Worm (Caenorhabditis elegans) whole organism, young adult: Measurements from ENCODE around the gene W08G11.3.
A peak's percentile ranks its signal among the peaks of the same experiment; 100 is the strongest.

Source experiments
- B0019.2 ChIP-seq: fragments of 200-800 bp; sonication (Bioruptor generic); conservative IDR thresholded peaks from 2 replicates; pipeline ENCODE4 v1.3.6; 2022; ENCODE audit warnings: missing genetic modification reagents, missing genetic modification characterization, missing compliant biosample characterization
- B0035.1 ChIP-seq: sonication (generic microtip); optimal IDR thresholded peaks from 2 replicates; lab custom pipeline; 2016; ENCODE audit warnings: missing genetic modification characterization, mild to moderate bottlenecking, missing compliant biosample characterization, missing genotype, missing genetic modification reagents
- C06A6.2 ChIP-seq: fragments of 200-800 bp; sonication (Bioruptor generic); conservative IDR thresholded peaks from 2 replicates; pipeline ENCODE4 v1.3.6; 2022; ENCODE audit warnings: missing genetic modification characterization, missing compliant biosample characterization
- F22D6.2 ChIP-seq: sonication (generic microtip); optimal IDR thresholded peaks from 2 replicates; lab custom pipeline; 2016; ENCODE audit warnings: mild to moderate bottlenecking, missing genetic modification characterization, missing compliant biosample characterization
- F23B12.7 ChIP-seq: sonication (generic microtip); optimal IDR thresholded peaks from 2 replicates; lab custom pipeline; 2017; ENCODE audit warnings: missing genetic modification characterization, mild to moderate bottlenecking, missing compliant biosample characterization, antibody characterized with exemption, moderate library complexity; ENCODE audit not compliant: insufficient read depth
- F33H1.4 ChIP-seq: fragments of 200-800 bp; sonication (Bioruptor generic); IDR thresholded peaks from 2 replicates; pipeline ENCODE4 v1.3.6; 2022; ENCODE audit warnings: missing genetic modification reagents, missing genetic modification characterization, missing compliant biosample characterization
- F49E8.2 ChIP-seq: sonication (generic microtip); optimal IDR thresholded peaks from 3 replicates; lab custom pipeline; 2017; ENCODE audit warnings: missing genetic modification characterization, mild to moderate bottlenecking, missing compliant biosample characterization, antibody characterized with exemption, moderate library complexity; ENCODE audit not compliant: insufficient read depth
- F57C9.4 ChIP-seq: sonication (generic microtip); optimal IDR thresholded peaks from 2 replicates; lab custom pipeline; 2017; ENCODE audit warnings: mild to moderate bottlenecking, missing genetic modification characterization, missing compliant biosample characterization
- T26A5.8 ChIP-seq: sonication (generic microtip); optimal IDR thresholded peaks from 2 replicates; lab custom pipeline; 2016; ENCODE audit warnings: missing genetic modification characterization, missing compliant biosample characterization
- Y53F4B.3 ChIP-seq: fragments of 200-800 bp; sonication (Bioruptor generic); IDR thresholded peaks from 2 replicates; pipeline ENCODE4 v1.3.6; 2022; ENCODE audit warnings: missing genetic modification reagents, missing genetic modification characterization, missing compliant biosample characterization
- Y53G8AR.9 ChIP-seq: fragments of 200-800 bp; sonication (Bioruptor generic); conservative IDR thresholded peaks from 2 replicates; pipeline ENCODE4 v1.3.6; 2022; ENCODE audit warnings: missing genetic modification reagents, missing genetic modification characterization, missing compliant biosample characterization
- Y56A3A.18 ChIP-seq: fragments of 200-800 bp; sonication (Bioruptor generic); IDR thresholded peaks from 2 replicates; pipeline ENCODE4 v1.3.6; 2022; ENCODE audit warnings: missing genetic modification reagents, missing genetic modification characterization, missing compliant biosample characterization
- Y95B8A.8 ChIP-seq: fragments of 200-800 bp; sonication (Bioruptor generic); IDR thresholded peaks from 2 replicates; pipeline ENCODE4 v1.3.6; 2022; ENCODE audit warnings: missing genetic modification reagents, missing genetic modification characterization, missing compliant biosample characterization
- akir-1 ChIP-seq: fragments of 200-800 bp; sonication (Bioruptor generic); optimal IDR thresholded peaks from 2 replicates; lab custom pipeline; 2018; ENCODE audit warnings: mild to moderate bottlenecking, missing genetic modification characterization, moderate library complexity, missing compliant biosample characterization
- aptf-3 ChIP-seq: fragments of 200-800 bp; sonication (Bioruptor generic); IDR thresholded peaks from 2 replicates; pipeline ENCODE4 v1.3.6; 2022; ENCODE audit warnings: missing genetic modification characterization, missing compliant biosample characterization
- athp-1 ChIP-seq: sonication (generic microtip); optimal IDR thresholded peaks from 2 replicates; lab custom pipeline; 2017; ENCODE audit warnings: mild to moderate bottlenecking, missing genetic modification characterization, missing compliant biosample characterization
- attf-6 ChIP-seq: fragments of 200-800 bp; sonication (Bioruptor generic); IDR thresholded peaks from 2 replicates; pipeline ENCODE4 v1.3.6; 2022; ENCODE audit warnings: missing genetic modification reagents, missing genetic modification characterization, missing compliant biosample characterization
- bed-1 ChIP-seq: fragments of 200-800 bp; sonication (Bioruptor generic); IDR thresholded peaks from 2 replicates; pipeline ENCODE4 v1.3.6; 2022; ENCODE audit warnings: missing genetic modification reagents, missing genetic modification characterization, missing compliant biosample characterization
- bed-2 ChIP-seq: fragments of 200-800 bp; sonication (Bioruptor generic); IDR thresholded peaks from 2 replicates; pipeline ENCODE4 v1.3.6; 2022; ENCODE audit warnings: missing genetic modification reagents, missing genetic modification characterization, missing compliant biosample characterization
- ccch-3 ChIP-seq: fragments of 200-800 bp; sonication (Bioruptor generic); optimal IDR thresholded peaks from 2 replicates; lab custom pipeline; 2018; ENCODE audit warnings: mild to moderate bottlenecking, missing genetic modification characterization, missing compliant biosample characterization
- cebp-1 ChIP-seq, 2 experiments: fragments of 200-800 bp in 1 of 2; sonication (Bioruptor generic) in 1 of 2; sonication (generic microtip) in 1 of 2; IDR thresholded peaks in 1 of 2; optimal IDR thresholded peaks in 1 of 2; 2 replicates each; pipeline versions ENCODE4 v1.3.6 to Lab custom; 2017 to 2022; ENCODE audit warnings: missing compliant biosample characterization in 2 of 2, missing genetic modification characterization in 2 of 2, mild to moderate bottlenecking in 1 of 2, missing genetic modification reagents in 1 of 2, moderate library complexity in 1 of 2
- ceh-100 ChIP-seq: fragments of 200-800 bp; sonication (Bioruptor generic); IDR thresholded peaks from 2 replicates; pipeline ENCODE4 v1.3.6; 2022; ENCODE audit warnings: missing genetic modification reagents, missing genetic modification characterization, missing compliant biosample characterization
- ceh-27 ChIP-seq: fragments of 200-800 bp; sonication (Bioruptor generic); optimal IDR thresholded peaks from 2 replicates; lab custom pipeline; 2018; ENCODE audit warnings: mild to moderate bottlenecking, missing genetic modification characterization, moderate library complexity, missing compliant biosample characterization
- ceh-40 ChIP-seq: fragments of 200-800 bp; sonication (Bioruptor generic); IDR thresholded peaks from 2 replicates; pipeline ENCODE4 v1.3.6; 2022; ENCODE audit warnings: missing genetic modification characterization, missing compliant biosample characterization
- ceh-79 ChIP-seq: sonication (generic microtip); optimal IDR thresholded peaks from 2 replicates; lab custom pipeline; 2017; ENCODE audit warnings: mild to moderate bottlenecking, missing genetic modification characterization, missing compliant biosample characterization
- ets-4 ChIP-seq: fragments of 200-800 bp; sonication (Bioruptor generic); optimal IDR thresholded peaks from 2 replicates; lab custom pipeline; 2018; ENCODE audit warnings: mild to moderate bottlenecking, missing genetic modification characterization, missing compliant biosample characterization
- fkh-3 ChIP-seq: sonication (generic microtip); optimal IDR thresholded peaks from 2 replicates; lab custom pipeline; 2016; ENCODE audit warnings: mild to moderate bottlenecking, missing genetic modification characterization, missing compliant biosample characterization
- him-1 ChIP-seq: sonication (generic microtip); optimal IDR thresholded peaks from 2 replicates; lab custom pipeline; 2016; ENCODE audit warnings: missing genotype, missing genetic modification reagents, missing genetic modification characterization, missing compliant biosample characterization
- hsf-1 ChIP-seq: fragments of 200-800 bp; sonication (Bioruptor generic); IDR thresholded peaks from 2 replicates; pipeline ENCODE4 v1.3.6; 2022; ENCODE audit warnings: missing genetic modification reagents, missing genetic modification characterization, missing compliant biosample characterization
- lsy-27 ChIP-seq: sonication (generic microtip); optimal IDR thresholded peaks from 2 replicates; lab custom pipeline; 2017; ENCODE audit warnings: missing genetic modification characterization, mild to moderate bottlenecking, missing compliant biosample characterization, antibody characterized with exemption, missing genotype, borderline replicate concordance; ENCODE audit not compliant: insufficient read depth
- madf-10 ChIP-seq: sonication (generic microtip); optimal IDR thresholded peaks from 2 replicates; lab custom pipeline; 2016; ENCODE audit warnings: mild to moderate bottlenecking, missing genetic modification characterization, missing compliant biosample characterization
- mel-28 ChIP-seq: sonication (generic microtip); optimal IDR thresholded peaks from 2 replicates; lab custom pipeline; 2016; ENCODE audit warnings: borderline replicate concordance, mild to moderate bottlenecking, missing genetic modification characterization, missing compliant biosample characterization
- mxl-1 ChIP-seq: sonication (generic microtip); optimal IDR thresholded peaks from 2 replicates; lab custom pipeline; 2016; ENCODE audit warnings: missing genetic modification characterization, missing compliant biosample characterization
- nfya-1 ChIP-seq: sonication (generic microtip); optimal IDR thresholded peaks from 2 replicates; lab custom pipeline; 2017; ENCODE audit warnings: antibody characterized with exemption, missing compliant biosample characterization, missing genetic modification characterization, borderline replicate concordance; ENCODE audit not compliant: insufficient read depth
- nfya-2 ChIP-seq: fragments of 200-800 bp; sonication (Bioruptor generic); IDR thresholded peaks from 2 replicates; pipeline ENCODE4 v1.3.6; 2022; ENCODE audit warnings: missing genetic modification reagents, missing genetic modification characterization, missing compliant biosample characterization
- nhr-120 ChIP-seq: fragments of 200-800 bp; sonication (Bioruptor generic); IDR thresholded peaks from 2 replicates; pipeline ENCODE4 v1.3.6; 2022; ENCODE audit warnings: missing genetic modification characterization, missing compliant biosample characterization
- nhr-27 ChIP-seq: fragments of 200-800 bp; sonication (Bioruptor generic); optimal IDR thresholded peaks from 2 replicates; lab custom pipeline; 2018; ENCODE audit warnings: mild to moderate bottlenecking, missing genetic modification characterization, moderate library complexity, missing compliant biosample characterization
- nhr-80 ChIP-seq: sonication (generic microtip); optimal IDR thresholded peaks from 2 replicates; lab custom pipeline; 2016; ENCODE audit warnings: missing genetic modification characterization, missing compliant biosample characterization
- pha-4 ChIP-seq: fragments of 150-350 bp; sonication (generic microtip); optimal IDR thresholded peaks from 2 replicates; lab custom pipeline; 2014; ENCODE audit warnings: missing biosample characterization, missing genetic modification reagents, missing genetic modification characterization
- rcor-1 ChIP-seq: fragments of 200-800 bp; sonication (Bioruptor generic); IDR thresholded peaks from 2 replicates; pipeline ENCODE4 v1.3.6; 2022; ENCODE audit warnings: missing genetic modification reagents, missing genetic modification characterization, missing compliant biosample characterization
- repo-1 ChIP-seq: sonication (generic microtip); optimal IDR thresholded peaks from 2 replicates; lab custom pipeline; 2017; ENCODE audit warnings: mild to moderate bottlenecking, missing genetic modification characterization, missing compliant biosample characterization
- sea-2 ChIP-seq: fragments of 200-800 bp; sonication (Bioruptor generic); IDR thresholded peaks from 2 replicates; pipeline ENCODE4 v1.3.6; 2022; ENCODE audit warnings: missing genetic modification characterization, missing compliant biosample characterization
- unc-130 ChIP-seq: sonication (generic microtip); optimal IDR thresholded peaks from 2 replicates; lab custom pipeline; 2016; ENCODE audit warnings: missing genetic modification reagents, missing genetic modification characterization, missing compliant biosample characterization
- unc-62 ChIP-seq: fragments of 150-350 bp; optimal IDR thresholded peaks from 2 replicates; lab custom pipeline; 2014; ENCODE audit warnings: missing biosample characterization, missing genetic modification reagents, missing genetic modification characterization
- xnd-1 ChIP-seq: sonication (generic microtip); optimal IDR thresholded peaks from 2 replicates; lab custom pipeline; 2016; ENCODE audit warnings: missing genotype, missing genetic modification reagents, missing genetic modification characterization, missing compliant biosample characterization
- zim-3 ChIP-seq: sonication (generic microtip); optimal IDR thresholded peaks from 2 replicates; lab custom pipeline; 2017; ENCODE audit warnings: mild to moderate bottlenecking, missing genetic modification characterization, moderate library complexity, missing compliant biosample characterization
- ztf-22 ChIP-seq: fragments of 200-800 bp; sonication (Bioruptor generic); optimal IDR thresholded peaks from 2 replicates; lab custom pipeline; 2018; ENCODE audit warnings: mild to moderate bottlenecking, missing genetic modification characterization, moderate library complexity, missing compliant biosample characterization
- ztf-6 ChIP-seq: fragments of 200-800 bp; sonication (Bioruptor generic); IDR thresholded peaks from 2 replicates; pipeline ENCODE4 v1.3.6; 2022; ENCODE audit warnings: missing genetic modification reagents, missing genetic modification characterization, missing compliant biosample characterization

Gene W08G11.3

ce11 chrV:16355941-16356340 is 11.5 kb upstream of the W08G11.3 start (continued):
- TF ChIP-seq lsy-27 (tag; lab: Kevin White, UChicago): no peak
- TF ChIP-seq athp-1 (tag; lab: Kevin White, UChicago): peak; percentile 83
- no peak for TF ChIP-seq F23B12.7 (tag; lab: Kevin White, UChicago)
- peak; percentile 82 for TF ChIP-seq ceh-27
- no peak for TF ChIP-seq him-1 (tag; lab: Kevin White, UChicago)
- TF ChIP-seq ztf-6 (GFP tag; lab: Robert Waterston, UW): 0 out of 2 replicates have a peak, but pooled peaks have one; percentile 12
- no peak for TF ChIP-seq ceh-40 (GFP tag; lab: Robert Waterston, UW)
- TF ChIP-seq unc-130 (GFP tag; lab: Kevin White, UChicago): no peak
- TF ChIP-seq unc-62: no peak
- TF ChIP-seq xnd-1 (tag; lab: Kevin White, UChicago): no peak
- TF ChIP-seq sea-2 (GFP tag; lab: Robert Waterston, UW): no peak
- TF ChIP-seq mxl-1: no peak
- TF ChIP-seq bed-1 (GFP tag; lab: Robert Waterston, UW): no peak
- peak; percentile 58 for TF ChIP-seq zim-3 (tag; lab: Kevin White, UChicago)
- peak; percentile 67 for TF ChIP-seq repo-1 (tag; lab: Kevin White, UChicago)
- no peak for TF ChIP-seq T26A5.8 (tag; lab: Kevin White, UChicago)
- TF ChIP-seq ets-4 (GFP tag; lab: Kevin White, UChicago): peak; percentile 72
- no peak for TF ChIP-seq fkh-3 (tag; lab: Kevin White, UChicago)
- peak; percentile 28 for TF ChIP-seq B0035.1 (tag; lab: Kevin White, UChicago)
- no peak for TF ChIP-seq aptf-3 (GFP tag; lab: Robert Waterston, UW)
- 0 out of 2 replicates have a peak, but pooled peaks have one; percentile 9 for TF ChIP-seq ceh-100 (GFP tag; lab: Robert Waterston, UW)
- peak; percentile 14 for TF ChIP-seq nhr-27
- TF ChIP-seq nhr-120 (GFP tag; lab: Robert Waterston, UW): no peak
- TF ChIP-seq F49E8.2 (tag; lab: Kevin White, UChicago): no peak
- TF ChIP-seq Y56A3A.18 (GFP tag; lab: Robert Waterston, UW): peak; percentile 86
- TF ChIP-seq nhr-80 (tag; lab: Kevin White, UChicago): peak; percentile 82
- peak; percentile 81 for TF ChIP-seq C06A6.2 (GFP tag; lab: Robert Waterston, UW)
- TF ChIP-seq pha-4 (tag; lab: Kevin White, UChicago): no peak
- TF ChIP-seq attf-6 (GFP tag; lab: Robert Waterston, UW): peak; percentile 73
- TF ChIP-seq nfya-2 (GFP tag; lab: Robert Waterston, UW): no peak
- TF ChIP-seq Y53G8AR.9 (GFP tag; lab: Robert Waterston, UW): peak; percentile 81
- TF ChIP-seq Y53F4B.3: no peak
- TF ChIP-seq nfya-1 (tag; lab: Kevin White, UChicago): no peak
- no peak for TF ChIP-seq ccch-3 (GFP tag; lab: Kevin White, UChicago)
- 0 out of 2 replicates have a peak, but pooled peaks have one; percentile 36 for TF ChIP-seq bed-2 (GFP tag; lab: Robert Waterston, UW)
- peak; percentile 84 for TF ChIP-seq ztf-22 (GFP tag; lab: Kevin White, UChicago)
- TF ChIP-seq F57C9.4 (tag; lab: Kevin White, UChicago): no peak
- TF ChIP-seq F22D6.2 (tag; lab: Kevin White, UChicago): peak; percentile 11
- TF ChIP-seq mel-28 (tag; lab: Kevin White, UChicago): peak; percentile 43
- no peak for TF ChIP-seq B0019.2 (GFP tag; lab: Robert Waterston, UW)
- TF ChIP-seq akir-1 (GFP tag; lab: Kevin White, UChicago): no peak
- TF ChIP-seq madf-10 (tag; lab: Kevin White, UChicago): peak; percentile 81
- no peak for TF ChIP-seq cebp-1 (GFP tag; IDR thresholded peaks at IDR 0.05; lab: Robert Waterston, UW)
- peak; percentile 89 for TF ChIP-seq cebp-1 (tag; optimal IDR thresholded peaks at IDR 0.05; lab: Kevin White, UChicago)
- no peak for TF ChIP-seq rcor-1
- TF ChIP-seq F33H1.4 (GFP tag; lab: Robert Waterston, UW): no peak; the same call in 1 of the 2 replicates
- no peak for TF ChIP-seq ceh-79
- peak; percentile 78; the same call in 1 of the 2 replicates for TF ChIP-seq Y95B8A.8 (GFP tag; lab: Robert Waterston, UW)
- no peak for TF ChIP-seq hsf-1 (GFP tag; lab: Robert Waterston, UW)
